Worm (Caenorhabditis elegans) whole organism, midembryonic: Measurements from ENCODE around the gene F42C5.5.

Experiments
- T22C8.4 ChIP-seq: fragments of 200-800 bp; sonication (Bioruptor generic); IDR thresholded peaks from 2 replicates; pipeline ENCODE4 v1.3.6; 2022; ENCODE audit warnings: missing genetic modification characterization, missing compliant biosample characterization
- cog-1 ChIP-seq: sonication (generic microtip); optimal IDR thresholded peaks from 2 replicates; lab custom pipeline; 2016; ENCODE audit warnings: missing genetic modification characterization, missing compliant biosample characterization
- flt-1 ChIP-seq: fragments of 200-800 bp; sonication (Bioruptor generic); IDR thresholded peaks from 2 replicates; pipeline ENCODE4 v1.3.6; 2022; ENCODE audit warnings: missing genetic modification characterization, missing compliant biosample characterization
- klf-2 ChIP-seq: fragments of 200-800 bp; sonication (Bioruptor generic); conservative IDR thresholded peaks from 2 replicates; pipeline ENCODE4 v1.3.6; 2022; ENCODE audit warnings: missing genetic modification reagents, missing genetic modification characterization, missing compliant biosample characterization
- med-1 ChIP-seq: sonication (generic microtip); optimal IDR thresholded peaks from 2 replicates; lab custom pipeline; 2017; ENCODE audit warnings: missing genetic modification characterization, mild to moderate bottlenecking, missing compliant biosample characterization, antibody characterized with exemption, missing genetic modification reagents; ENCODE audit not compliant: insufficient read depth
- ref-1 ChIP-seq: fragments of 200-800 bp; sonication (Bioruptor generic); conservative IDR thresholded peaks from 2 replicates; pipeline ENCODE4 v1.3.6; 2022; ENCODE audit warnings: missing genetic modification reagents, missing genetic modification characterization, missing compliant biosample characterization
- tab-1 ChIP-seq: fragments of 200-800 bp; sonication (Bioruptor generic); IDR thresholded peaks from 2 replicates; pipeline ENCODE4 v1.3.6; 2022; ENCODE audit warnings: missing genetic modification characterization, missing compliant biosample characterization
- ztf-23 ChIP-seq: fragments of 200-800 bp; sonication (Bioruptor generic); IDR thresholded peaks from 2 replicates; pipeline ENCODE4 v1.3.6; 2022; ENCODE audit warnings: missing genetic modification reagents, missing genetic modification characterization, missing compliant biosample characterization
- ztf-29 ChIP-seq: fragments of 200-800 bp; sonication (Bioruptor generic); IDR thresholded peaks from 2 replicates; pipeline ENCODE4 v1.3.6; 2022; ENCODE audit warnings: missing genetic modification reagents, missing genetic modification characterization, missing compliant biosample characterization

ce11 chrIV:7246553-7246952, 47.5 kb downstream of the F42C5.5 start, which contains the start of gene col-114:
- no peak for TF ChIP-seq ztf-29
- no peak for TF ChIP-seq tab-1 (GFP tag; lab: Robert Waterston, UW)
- TF ChIP-seq med-1 (GFP tag; lab: Kevin White, UChicago): no peak
- no peak for TF ChIP-seq cog-1
- TF ChIP-seq flt-1 (GFP tag; lab: Robert Waterston, UW): no peak
- no peak for TF ChIP-seq T22C8.4 (GFP tag; lab: Robert Waterston, UW)
- no peak for TF ChIP-seq ref-1 (GFP tag; lab: Robert Waterston, UW)
- no peak for TF ChIP-seq ztf-23 (GFP tag; lab: Robert Waterston, UW)
- TF ChIP-seq klf-2: no peak
